Worm (Caenorhabditis elegans) whole organism, early embryonic: ENCODE measurements around the gene pde-2.

Experiments
- aly-1 ChIP-seq: sonication (generic microtip); optimal IDR thresholded peaks from 2 replicates; lab custom pipeline; 2016; ENCODE audit warnings: missing genetic modification characterization, missing compliant biosample characterization
- ceh-36 ChIP-seq: sonication (generic microtip); optimal IDR thresholded peaks from 2 replicates; lab custom pipeline; 2016; ENCODE audit warnings: missing genetic modification characterization, inconsistent platforms, missing compliant biosample characterization
- sea-1 ChIP-seq: fragments of 200-800 bp; sonication (Bioruptor generic); conservative IDR thresholded peaks from 2 replicates; pipeline ENCODE4 v1.3.6; 2022; ENCODE audit warnings: missing genetic modification characterization, missing compliant biosample characterization

DNA sequence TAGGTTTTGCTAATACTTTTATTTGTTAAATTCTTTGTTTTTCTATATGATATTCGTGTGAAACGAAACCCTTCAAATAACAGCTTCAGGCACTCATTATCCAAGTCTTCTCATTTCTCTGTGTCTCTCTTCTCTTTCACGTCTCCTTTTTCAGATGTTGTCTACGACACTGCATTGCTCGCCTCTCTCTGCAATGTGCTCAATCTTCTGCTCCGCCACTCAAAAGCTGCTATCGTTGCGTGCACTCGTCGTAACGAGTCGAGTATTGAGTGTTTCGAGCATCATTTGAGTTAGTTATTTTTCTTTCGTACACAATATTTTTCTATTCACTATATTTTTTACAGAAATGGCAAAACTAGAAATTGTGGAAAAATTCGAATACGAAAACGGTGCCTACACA lies 8.5 kb downstream of the pde-2 start:
- TF ChIP-seq aly-1 (tag; lab: Kevin White, UChicago) (no peak), ceh-36 (no peak), sea-1 (GFP tag; lab: Robert Waterston, UW) (no peak)
